Worm (Caenorhabditis elegans): ENCODE results near the gene tsp-3.

tsp-3 gene

ce11 chrIII:13176876-13177275, 35.6 kb upstream of the tsp-3 start:
- no peak for TF ChIP-seq sdc-2 (tag; optimal IDR thresholded peaks at IDR 0.05)
- TF ChIP-seq nfya-1 (tag; optimal IDR thresholded peaks at IDR 0.05) = peak; percentile 75

- TF ChIP-seq ama-1 (optimal IDR thresholded peaks at IDR 0.05) (no peak), nfya-1 (tag; optimal IDR thresholded peaks at IDR 0.05) (peak; percentile 63), rnt-1 (tag; optimal IDR thresholded peaks at IDR 0.05) (peak; percentile 58), hlh-8 (tag; optimal IDR thresholded peaks at IDR 0.05) (no peak), pros-1 (tag; optimal IDR thresholded peaks at IDR 0.05) (peak; percentile 50), hlh-15 (tag; optimal IDR thresholded peaks at IDR 0.05) (no peak), lin-11 (tag; optimal IDR thresholded peaks at IDR 0.05) (no peak), K09A11.1 (tag; optimal IDR thresholded peaks at IDR 0.05; ENCODE audit: insufficient read depth) (no peak), madf-2 (tag; optimal IDR thresholded peaks at IDR 0.05) (no peak), Y22D7AL.16 (tag; optimal IDR thresholded peaks at IDR 0.05) (no peak), ceh-31 (tag; optimal IDR thresholded peaks at IDR 0.05) (peak; percentile 33), unc-42 (tag; optimal IDR thresholded peaks at IDR 0.05) (no peak), lim-6 (tag; optimal IDR thresholded peaks at IDR 0.05) (no peak), ref-2 (tag; optimal IDR thresholded peaks at IDR 0.05) (peak; percentile 36), pax-1 (tag; optimal IDR thresholded peaks at IDR 0.05) (peak; percentile 93), fkh-6 (tag; optimal IDR thresholded peaks at IDR 0.05) (no peak), sdc-2 (tag; optimal IDR thresholded peaks at IDR 0.05) (no peak), ztf-16 (tag; optimal IDR thresholded peaks at IDR 0.05) (peak; percentile 13), zip-5 (tag; optimal IDR thresholded peaks at IDR 0.05) (no peak), tbx-2 (tag; optimal IDR thresholded peaks at IDR 0.05) (peak; percentile 47), dve-1 (tag; optimal IDR thresholded peaks at IDR 0.05) (peak; percentile 44), ceh-22 (tag; optimal IDR thresholded peaks at IDR 0.05) (no peak), hlh-30 (tag; optimal IDR thresholded peaks at IDR 0.05; ENCODE audit: insufficient read depth) (no peak)
These were observed 30.5 kb upstream of the tsp-3 start for ce11 chrIII:13182003-13182402.

ce11 chrIII:13187090-13187489, 25.4 kb upstream of the tsp-3 start, which contains the start of gene gly-5:
TSS of gene gly-5 (plus strand) at chrIII:13187390.
- TF ChIP-seq ets-4 (tag; optimal IDR thresholded peaks at IDR 0.05) = no peak
- TF ChIP-seq ceh-45 (GFP tag; IDR thresholded peaks at IDR 0.05) = no peak
- no peak for TF ChIP-seq unc-3 (GFP tag; conservative IDR thresholded peaks at IDR 0.05)
- no peak for TF ChIP-seq unc-3 (tag; optimal IDR thresholded peaks at IDR 0.05)
- TF ChIP-seq sdc-2 (tag; optimal IDR thresholded peaks at IDR 0.05) = no peak
- no peak for TF ChIP-seq ceh-9 (tag; optimal IDR thresholded peaks at IDR 0.05)
- no peak for TF ChIP-seq ceh-24 (tag; optimal IDR thresholded peaks at IDR 0.05)
- no peak for TF ChIP-seq hlh-13 (GFP tag; optimal IDR thresholded peaks at IDR 0.05)
- no peak for TF ChIP-seq ama-1 (optimal IDR thresholded peaks at IDR 0.05)
- TF ChIP-seq pha-2 (tag; optimal IDR thresholded peaks at IDR 0.05) = no peak
- no peak for TF ChIP-seq sox-4 (tag; optimal IDR thresholded peaks at IDR 0.05)
- TF ChIP-seq ceh-18 (tag; optimal IDR thresholded peaks at IDR 0.05) = no peak

ce11 chrIII:13187773-13188172, 24.7 kb upstream of the tsp-3 start:
- TF ChIP-seq rnt-1 (tag; optimal IDR thresholded peaks at IDR 0.05) = peak; percentile 59
- TF ChIP-seq eyg-1 (tag; optimal IDR thresholded peaks at IDR 0.05) = no peak
- peak; percentile 62 for TF ChIP-seq fax-1 (tag; optimal IDR thresholded peaks at IDR 0.05)
- TF ChIP-seq C08G9.2 (tag; optimal IDR thresholded peaks at IDR 0.05) = peak; percentile 88
- TF ChIP-seq lim-6 (tag; optimal IDR thresholded peaks at IDR 0.05) = no peak
- TF ChIP-seq tbx-2 (tag; optimal IDR thresholded peaks at IDR 0.05) = peak; percentile 82
- TF ChIP-seq ceh-14 (tag; optimal IDR thresholded peaks at IDR 0.05) = peak; percentile 24
- TF ChIP-seq ref-2 (tag; optimal IDR thresholded peaks at IDR 0.05) = peak; percentile 71
- TF ChIP-seq zip-5 (tag; optimal IDR thresholded peaks at IDR 0.05) = peak; percentile 64
- TF ChIP-seq ets-4 (tag; optimal IDR thresholded peaks at IDR 0.05) = peak; percentile 74
- TF ChIP-seq ceh-31 (tag; optimal IDR thresholded peaks at IDR 0.05) = peak; percentile 88
- peak; percentile 87 for TF ChIP-seq tbx-7 (tag; optimal IDR thresholded peaks at IDR 0.05)
- TF ChIP-seq ceh-19 (GFP tag; optimal IDR thresholded peaks at IDR 0.05) = no peak
- TF ChIP-seq fkh-6 (tag; optimal IDR thresholded peaks at IDR 0.05) = peak; percentile 50
- TF ChIP-seq ceh-2 (tag; optimal IDR thresholded peaks at IDR 0.05) = peak; percentile 86
- peak; percentile 41 for TF ChIP-seq unc-86 (tag; optimal IDR thresholded peaks at IDR 0.05)
- TF ChIP-seq ceh-9 (tag; optimal IDR thresholded peaks at IDR 0.05) = no peak
- peak; percentile 21 for TF ChIP-seq unc-42 (tag; optimal IDR thresholded peaks at IDR 0.05)
- TF ChIP-seq dmd-4 (tag; optimal IDR thresholded peaks at IDR 0.05; ENCODE audit: borderline replicate concordance) = no peak
- peak; percentile 22 for TF ChIP-seq elt-2 (tag; optimal IDR thresholded peaks at IDR 0.05)
- peak; percentile 63 for TF ChIP-seq hlh-8 (tag; optimal IDR thresholded peaks at IDR 0.05)

All from whole organism, late embryonic.